Worm (Caenorhabditis elegans): ENCODE data around the gene sars-2.

Gene sars-2

ce11 chrIV:4406054-4406539 is 48.7 kb downstream of the sars-2 start:
- TF ChIP-seq hlh-1 (tag; optimal IDR thresholded peaks at IDR 0.05) (peak; percentile 55), zip-8 (tag; optimal IDR thresholded peaks at IDR 0.05) (no peak), elt-1 (tag; optimal IDR thresholded peaks at IDR 0.05; ENCODE audit: borderline replicate concordance, insufficient read depth) (peak; percentile 37), ham-2 (GFP tag; optimal IDR thresholded peaks at IDR 0.05) (peak; percentile 46), lin-32 (GFP tag; optimal IDR thresholded peaks at IDR 0.05) (peak; percentile 25), nhr-28 (tag; optimal IDR thresholded peaks at IDR 0.05) (no peak), mab-5 (tag; optimal IDR thresholded peaks at IDR 0.05) (no peak), ceh-83 (GFP tag; optimal IDR thresholded peaks at IDR 0.05) (no peak), ces-1 (GFP tag; optimal IDR thresholded peaks at IDR 0.05) (peak; percentile 42), ceh-39 (tag; optimal IDR thresholded peaks at IDR 0.05) (peak; percentile 57), nhr-76 (tag; optimal IDR thresholded peaks at IDR 0.05) (no peak), mls-2 (tag; optimal IDR thresholded peaks at IDR 0.05) (peak; percentile 8), unc-120 (tag; optimal IDR thresholded peaks at IDR 0.05; ENCODE audit: poor library complexity, severe bottlenecking) (peak; percentile 18), unc-39 (tag; optimal IDR thresholded peaks at IDR 0.05) (no peak), tbx-8 (GFP tag; optimal IDR thresholded peaks at IDR 0.05) (no peak), bed-3 (GFP tag; optimal IDR thresholded peaks at IDR 0.05) (no peak), M03D4.4 (tag; optimal IDR thresholded peaks at IDR 0.05) (no peak), ceh-43 (GFP tag; optimal IDR thresholded peaks at IDR 0.05) (peak; percentile 17), nhr-237 (tag; optimal IDR thresholded peaks at IDR 0.05) (no peak), mep-1 (tag; optimal IDR thresholded peaks at IDR 0.05) (peak; percentile 71), pha-4 (tag; optimal IDR thresholded peaks at IDR 0.05) (peak; percentile 55), drap-1 (GFP tag; optimal IDR thresholded peaks at IDR 0.05) (peak; percentile 5), lin-13 (tag; optimal IDR thresholded peaks at IDR 0.05) (peak; percentile 41), flh-1 (GFP tag; optimal IDR thresholded peaks at IDR 0.05) (no peak), sem-2 (GFP tag; optimal IDR thresholded peaks at IDR 0.05) (no peak), sptf-1 (tag; optimal IDR thresholded peaks at IDR 0.05) (peak; percentile 27), ztf-11 (tag; optimal IDR thresholded peaks at IDR 0.05) (no peak), snpc-4 (tag; optimal IDR thresholded peaks at IDR 0.05) (no peak), unc-62 (GFP tag; optimal IDR thresholded peaks at IDR 0.05) (peak; percentile 39), cnd-1 (tag; optimal IDR thresholded peaks at IDR 0.05) (peak; percentile 54), nhr-12 (tag; optimal IDR thresholded peaks at IDR 0.05) (no peak), elt-3 (tag; optimal IDR thresholded peaks at IDR 0.05) (no peak), lsy-2 (tag; optimal IDR thresholded peaks at IDR 0.05) (peak; percentile 45), nhr-2 (tag; optimal IDR thresholded peaks at IDR 0.05) (no peak), blmp-1 (tag; optimal IDR thresholded peaks at IDR 0.05) (no peak)

ce11 chrIV:4407055-4407461 is 49.6 kb downstream of the sars-2 start:
- TF ChIP-seq drap-1 (GFP tag; optimal IDR thresholded peaks at IDR 0.05): peak; percentile 20
- no peak for TF ChIP-seq unc-39 (tag; optimal IDR thresholded peaks at IDR 0.05)
- TF ChIP-seq pha-4 (tag; optimal IDR thresholded peaks at IDR 0.05): peak; percentile 56
- peak; percentile 48 for TF ChIP-seq unc-120 (tag; optimal IDR thresholded peaks at IDR 0.05; ENCODE audit: poor library complexity, severe bottlenecking)
- no peak for TF ChIP-seq elt-1 (tag; optimal IDR thresholded peaks at IDR 0.05; ENCODE audit: borderline replicate concordance, insufficient read depth)
- peak; percentile 3 for TF ChIP-seq M03D4.4 (tag; optimal IDR thresholded peaks at IDR 0.05)
- TF ChIP-seq nhr-237 (tag; optimal IDR thresholded peaks at IDR 0.05): peak; percentile 60
- TF ChIP-seq lsy-2 (tag; optimal IDR thresholded peaks at IDR 0.05): peak; percentile 11

ce11 chrIV:4408714-4409113 is 51.3 kb downstream of the sars-2 start:
- TF ChIP-seq unc-62 (GFP tag; optimal IDR thresholded peaks at IDR 0.05) (no peak), mep-1 (tag; optimal IDR thresholded peaks at IDR 0.05) (no peak), flh-1 (GFP tag; optimal IDR thresholded peaks at IDR 0.05) (no peak), nhr-28 (tag; optimal IDR thresholded peaks at IDR 0.05) (no peak), ceh-83 (GFP tag; optimal IDR thresholded peaks at IDR 0.05) (no peak), elt-1 (tag; optimal IDR thresholded peaks at IDR 0.05; ENCODE audit: borderline replicate concordance, insufficient read depth) (no peak), pha-4 (tag; optimal IDR thresholded peaks at IDR 0.05) (no peak), ces-1 (GFP tag; optimal IDR thresholded peaks at IDR 0.05) (no peak), tbx-8 (GFP tag; optimal IDR thresholded peaks at IDR 0.05) (no peak), ztf-11 (tag; optimal IDR thresholded peaks at IDR 0.05) (no peak), unc-120 (tag; optimal IDR thresholded peaks at IDR 0.05; ENCODE audit: poor library complexity, severe bottlenecking) (no peak), sem-2 (GFP tag; optimal IDR thresholded peaks at IDR 0.05) (no peak), nhr-12 (tag; optimal IDR thresholded peaks at IDR 0.05) (no peak), elt-3 (tag; optimal IDR thresholded peaks at IDR 0.05) (no peak), lin-32 (GFP tag; optimal IDR thresholded peaks at IDR 0.05) (no peak), nhr-237 (tag; optimal IDR thresholded peaks at IDR 0.05) (no peak), lin-13 (tag; optimal IDR thresholded peaks at IDR 0.05) (no peak), M03D4.4 (tag; optimal IDR thresholded peaks at IDR 0.05) (no peak)
